Fruit fly (Drosophila melanogaster) whole organism, adult: ENCODE data around the gene CG2278.

Experiments used
- CG11617 ChIP-seq: fragments of 200-800 bp; sonication (Bioruptor generic); optimal IDR thresholded peaks from 2 replicates; lab custom pipeline; 2017; ENCODE audit warnings: mild to moderate bottlenecking, missing biosample characterization, missing genetic modification reagents, missing genetic modification characterization
- CG12768 ChIP-seq: fragments of 200-800 bp; sonication (Bioruptor generic); optimal IDR thresholded peaks from 2 replicates; lab custom pipeline; 2017; ENCODE audit warnings: missing biosample characterization, missing genetic modification characterization, mild to moderate bottlenecking, moderate library complexity, missing genetic modification reagents
- CG14711 ChIP-seq: fragments of 200-800 bp; sonication (Bioruptor generic); optimal IDR thresholded peaks from 2 replicates; lab custom pipeline; 2018; ENCODE audit warnings: missing biosample characterization, mild to moderate bottlenecking, missing genetic modification characterization, moderate library complexity
- CG1620 ChIP-seq: fragments of 200-800 bp; sonication (Bioruptor generic); optimal IDR thresholded peaks from 2 replicates; lab custom pipeline; 2016; ENCODE audit warnings: missing biosample characterization, missing genetic modification characterization
- CG33017 ChIP-seq: fragments of 200-800 bp; sonication (Bioruptor generic); optimal IDR thresholded peaks from 2 replicates; lab custom pipeline; 2018; ENCODE audit warnings: missing biosample characterization, mild to moderate bottlenecking, missing genetic modification characterization, moderate library complexity
- CG5204 ChIP-seq: fragments of 200-800 bp; sonication (Bioruptor generic); optimal IDR thresholded peaks from 2 replicates; lab custom pipeline; 2016; ENCODE audit warnings: missing biosample characterization, missing genetic modification characterization
- CG7045 ChIP-seq: fragments of 200-800 bp; sonication (Bioruptor generic); optimal IDR thresholded peaks from 2 replicates; lab custom pipeline; 2017; ENCODE audit warnings: missing biosample characterization, mild to moderate bottlenecking, missing genetic modification characterization
- CG7101 ChIP-seq: fragments of 200-800 bp; sonication (Bioruptor generic); optimal IDR thresholded peaks from 2 replicates; lab custom pipeline; 2018; ENCODE audit warnings: missing biosample characterization, mild to moderate bottlenecking, missing genetic modification characterization, moderate library complexity
- Clk ChIP-seq: fragments of 200-800 bp; sonication (Bioruptor generic); optimal IDR thresholded peaks from 2 replicates; lab custom pipeline; 2017; ENCODE audit warnings: missing biosample characterization, missing genetic modification characterization
- Crg-1 ChIP-seq: fragments of 200-800 bp; sonication (Bioruptor generic); optimal IDR thresholded peaks from 2 replicates; lab custom pipeline; 2016; ENCODE audit warnings: missing biosample characterization, missing genetic modification characterization
- Hr96 ChIP-seq: fragments of 200-800 bp; sonication (Bioruptor generic); optimal IDR thresholded peaks from 2 replicates; lab custom pipeline; 2016; ENCODE audit warnings: missing biosample characterization, missing genetic modification characterization
- Mnt ChIP-seq: fragments of 200-800 bp; sonication (Bioruptor generic); optimal IDR thresholded peaks from 2 replicates; lab custom pipeline; 2016; ENCODE audit warnings: missing biosample characterization, mild to moderate bottlenecking, missing genetic modification characterization
- bab1 ChIP-seq: fragments of 200-800 bp; sonication (Bioruptor generic); optimal IDR thresholded peaks from 3 replicates; lab custom pipeline; 2019; ENCODE audit warnings: missing biosample characterization, mild to moderate bottlenecking, missing genetic modification characterization, moderate library complexity
- cic ChIP-seq: fragments of 200-800 bp; sonication (Bioruptor generic); optimal IDR thresholded peaks from 2 replicates; lab custom pipeline; 2017; ENCODE audit warnings: missing biosample characterization, mild to moderate bottlenecking, missing genetic modification characterization, moderate library complexity
- cnc ChIP-seq, 2 experiments: fragments of >200 bp; optimal IDR thresholded peaks; 2 replicates each; lab custom pipeline; 2017
- kay ChIP-seq: fragments of 200-800 bp; sonication (Bioruptor generic); peaks from one replicate; lab custom pipeline; 2016; ENCODE audit warnings: missing biosample characterization, missing genetic modification characterization, borderline replicate concordance
- ovo ChIP-seq: fragments of 200-800 bp; sonication (Bioruptor generic); optimal IDR thresholded peaks from 2 replicates; lab custom pipeline; 2016; ENCODE audit warnings: missing biosample characterization, missing genetic modification characterization
- pad ChIP-seq: fragments of 200-800 bp; sonication (Bioruptor generic); optimal IDR thresholded peaks from 3 replicates; lab custom pipeline; 2017; ENCODE audit warnings: missing biosample characterization, missing genetic modification characterization, mild to moderate bottlenecking, moderate library complexity, missing genetic modification reagents
- tj ChIP-seq: fragments of 200-800 bp; sonication (Bioruptor generic); optimal IDR thresholded peaks from 3 replicates; lab custom pipeline; 2017; ENCODE audit warnings: missing biosample characterization, mild to moderate bottlenecking, missing genetic modification characterization, moderate library complexity
- toe ChIP-seq: fragments of 200-800 bp; sonication (Bioruptor generic); optimal IDR thresholded peaks from 2 replicates; lab custom pipeline; 2016; ENCODE audit warnings: missing biosample characterization, missing genetic modification characterization

The CG2278 gene

DNA sequence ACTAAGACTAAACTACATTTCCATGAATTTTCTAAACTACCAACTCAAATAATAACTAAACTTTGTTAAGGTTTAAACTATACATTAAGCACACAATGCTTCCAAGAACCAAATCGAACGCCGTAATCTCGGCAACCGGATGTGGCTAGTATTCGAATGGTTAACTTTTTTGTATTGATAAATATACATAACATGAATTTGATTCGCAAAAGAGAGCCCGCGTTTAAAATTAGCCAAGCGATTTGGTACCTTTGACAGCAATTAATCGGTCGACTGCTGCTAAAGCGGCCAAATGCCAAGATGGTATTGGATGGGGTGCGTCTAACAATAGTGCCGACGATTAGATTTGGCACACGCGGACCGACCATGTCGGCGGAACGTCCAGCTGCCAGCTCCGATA lies 22.4 kb downstream of the CG2278 start, which contains the start of gene CG15336:
Gene CG15336 (plus strand): TSS at position 301 of the 400 bp plus-strand sequence.
- no peak for TF ChIP-seq CG12768 (GFP tag; lab: Kevin White, UChicago)
- no peak for TF ChIP-seq CG5204 (GFP tag; lab: Kevin White, UChicago)
- no peak for TF ChIP-seq CG7045 (GFP tag; lab: Kevin White, UChicago)
- TF ChIP-seq cic (GFP tag; lab: Kevin White, UChicago), result no peak
- TF ChIP-seq CG33017 (tag; lab: Kevin White, UChicago), result no peak
- no peak for TF ChIP-seq tj (GFP tag; lab: Kevin White, UChicago)
- TF ChIP-seq Mnt (GFP tag; lab: Kevin White, UChicago), result no peak
- TF ChIP-seq Crg-1 (GFP tag; lab: Kevin White, UChicago), result no peak
- TF ChIP-seq CG7101 (tag; lab: Kevin White, UChicago), result no peak
- no peak for TF ChIP-seq kay (GFP tag; lab: Kevin White, UChicago)
- no peak for TF ChIP-seq pad (GFP tag; lab: Kevin White, UChicago)
- TF ChIP-seq ovo (GFP tag; lab: Kevin White, UChicago), result no peak
- no peak for TF ChIP-seq cnc (optimal IDR thresholded peaks at IDR 0.05; lab: Kevin White, UChicago)
- TF ChIP-seq CG11617 (GFP tag; lab: Kevin White, UChicago), result no peak
- no peak for TF ChIP-seq Hr96 (GFP tag; lab: Kevin White, UChicago)
- TF ChIP-seq bab1 (GFP tag; lab: Kevin White, UChicago), result no peak
- no peak for TF ChIP-seq CG1620
- TF ChIP-seq toe (GFP tag; lab: Kevin White, UChicago), result no peak
- TF ChIP-seq CG14711 (tag; lab: Kevin White, UChicago), result no peak
- TF ChIP-seq Clk, result no peak

DNA sequence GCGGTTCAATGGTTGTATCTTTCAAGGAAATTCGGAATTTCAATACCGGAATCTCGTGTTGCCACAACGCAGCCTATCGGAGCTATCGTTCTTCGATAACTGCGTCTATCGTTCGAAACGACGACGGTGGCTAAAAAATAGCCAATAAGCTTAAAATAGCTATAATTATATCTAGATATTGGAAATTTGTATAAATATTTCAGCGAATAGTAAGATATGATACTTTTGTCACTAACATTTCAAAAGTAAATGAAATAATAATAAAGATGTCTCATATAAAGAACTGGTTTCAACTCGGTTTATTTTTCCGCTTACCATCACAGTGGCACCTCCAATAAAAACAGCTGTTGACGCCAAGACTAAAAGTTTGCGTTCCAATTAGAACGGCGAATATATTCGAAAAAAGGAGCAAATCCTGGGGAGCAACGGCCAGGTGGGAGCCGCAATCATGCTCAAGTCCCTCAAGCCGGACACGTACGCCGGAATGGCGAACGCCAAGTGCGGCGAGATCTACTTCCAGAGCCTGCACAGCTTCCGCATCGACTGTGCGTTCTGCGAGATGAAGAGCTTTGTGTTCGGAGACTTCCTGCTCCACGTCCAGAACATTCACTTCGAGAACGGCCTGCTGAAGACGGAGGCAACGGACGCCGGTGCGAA lies 24.4 kb downstream of the CG2278 start, which contains the start of the genes alpha-PheRS and CG2129:
Gene alpha-PheRS (minus strand): TSS at position 102 of the 657 bp plus-strand sequence.
Gene CG2129 (plus strand): TSS at position 339 of the 657 bp plus-strand sequence.
- peak; percentile 57 for TF ChIP-seq CG11617 (GFP tag; lab: Kevin White, UChicago)
- TF ChIP-seq CG33017 (tag; lab: Kevin White, UChicago), result no peak
- peak; percentile 61 for TF ChIP-seq CG7101 (tag; lab: Kevin White, UChicago)
- TF ChIP-seq cnc (optimal IDR thresholded peaks at IDR 0.05; lab: Kevin White, UChicago), result no peak
- TF ChIP-seq bab1 (GFP tag; lab: Kevin White, UChicago), result peak; percentile 77
- TF ChIP-seq tj (GFP tag; lab: Kevin White, UChicago), result peak; percentile 43
- TF ChIP-seq pad (GFP tag; lab: Kevin White, UChicago), result peak; percentile 13
- TF ChIP-seq Mnt (GFP tag; lab: Kevin White, UChicago), result peak; percentile 73
- no peak for TF ChIP-seq CG5204 (GFP tag; lab: Kevin White, UChicago)
- peak; percentile 22 for TF ChIP-seq Crg-1 (GFP tag; lab: Kevin White, UChicago)
- peak; percentile 66 for TF ChIP-seq CG14711 (tag; lab: Kevin White, UChicago)
- peak; percentile 44 for TF ChIP-seq CG1620
- TF ChIP-seq CG12768 (GFP tag; lab: Kevin White, UChicago), result no peak

DNA sequence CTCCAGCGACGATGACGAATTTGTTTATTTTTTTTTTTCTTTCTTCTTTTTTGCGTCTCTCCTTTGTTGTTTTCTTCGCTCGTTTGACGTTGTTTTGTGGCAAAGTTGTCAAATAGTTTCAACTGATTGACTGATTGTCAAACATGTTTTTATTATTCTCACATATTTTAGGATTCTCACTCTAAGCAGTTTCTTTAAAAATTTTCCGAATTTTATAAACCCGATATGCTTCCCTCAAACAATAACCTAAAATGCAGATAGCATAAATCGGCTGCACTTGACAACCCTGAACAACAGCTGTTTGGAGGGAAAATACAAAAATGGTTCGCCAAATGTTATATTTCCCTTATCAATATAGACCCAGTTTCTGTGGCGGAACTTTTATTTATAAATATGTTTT lies 26.5 kb downstream of the CG2278 start, which contains the start of gene CG17982:
Gene CG17982 (minus strand): TSS at position 299 of the 400 bp plus-strand sequence.
- TF ChIP-seq CG14711 (tag; lab: Kevin White, UChicago), result peak; percentile 100
- no peak for TF ChIP-seq kay (GFP tag; lab: Kevin White, UChicago)
- TF ChIP-seq Hr96 (GFP tag; lab: Kevin White, UChicago), result no peak
- peak; percentile 78 for TF ChIP-seq CG7045 (GFP tag; lab: Kevin White, UChicago)
- peak; percentile 81 for TF ChIP-seq tj (GFP tag; lab: Kevin White, UChicago)
- TF ChIP-seq Crg-1 (GFP tag; lab: Kevin White, UChicago), result peak; percentile 85
- TF ChIP-seq CG12768 (GFP tag; lab: Kevin White, UChicago), result peak; percentile 83
- peak; percentile 90 for TF ChIP-seq Mnt (GFP tag; lab: Kevin White, UChicago)
- peak; percentile 42 for TF ChIP-seq cic (GFP tag; lab: Kevin White, UChicago)
- peak; percentile 87 for TF ChIP-seq toe (GFP tag; lab: Kevin White, UChicago)
- TF ChIP-seq Clk, result peak; percentile 30
- peak; percentile 94 for TF ChIP-seq CG11617 (GFP tag; lab: Kevin White, UChicago)
- peak; percentile 95 for TF ChIP-seq CG7101 (tag; lab: Kevin White, UChicago)
- peak; percentile 99 for TF ChIP-seq bab1 (GFP tag; lab: Kevin White, UChicago)
- TF ChIP-seq ovo (GFP tag; lab: Kevin White, UChicago), result peak; percentile 67
- TF ChIP-seq CG5204 (GFP tag; lab: Kevin White, UChicago), result peak; percentile 82
- TF ChIP-seq CG1620, result peak; percentile 93
- peak; percentile 80 for TF ChIP-seq pad (GFP tag; lab: Kevin White, UChicago)
- TF ChIP-seq cnc (optimal IDR thresholded peaks at IDR 0.05; lab: Kevin White, UChicago), result no peak
- peak; percentile 83 for TF ChIP-seq CG33017 (tag; lab: Kevin White, UChicago)

DNA sequence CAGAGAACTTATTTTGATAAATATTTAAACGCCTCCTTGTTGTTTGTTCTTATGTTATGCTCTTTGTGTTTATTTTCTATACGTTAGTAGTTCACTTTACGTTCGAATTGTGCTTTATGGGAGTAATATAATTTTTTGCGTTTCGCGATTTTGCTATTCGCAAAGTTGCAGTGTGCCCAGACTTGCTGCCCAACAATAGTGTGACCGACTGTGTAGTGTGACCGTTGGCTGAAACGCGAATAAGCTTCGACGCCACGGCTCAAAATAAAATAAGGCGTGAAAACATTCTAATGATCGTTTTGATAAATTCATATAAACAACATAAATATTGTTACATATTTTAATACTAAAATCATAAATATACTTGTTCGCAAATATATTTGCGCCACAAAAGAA lies 28.0 kb downstream of the CG2278 start, which contains the start of gene Smox:
Gene Smox (minus strand): TSS at position 213 of the 396 bp plus-strand sequence.
- TF ChIP-seq CG14711 (tag; lab: Kevin White, UChicago) (peak; percentile 22), Clk (no peak), CG33017 (tag; lab: Kevin White, UChicago) (peak; percentile 18), cic (GFP tag; lab: Kevin White, UChicago) (no peak)

DNA sequence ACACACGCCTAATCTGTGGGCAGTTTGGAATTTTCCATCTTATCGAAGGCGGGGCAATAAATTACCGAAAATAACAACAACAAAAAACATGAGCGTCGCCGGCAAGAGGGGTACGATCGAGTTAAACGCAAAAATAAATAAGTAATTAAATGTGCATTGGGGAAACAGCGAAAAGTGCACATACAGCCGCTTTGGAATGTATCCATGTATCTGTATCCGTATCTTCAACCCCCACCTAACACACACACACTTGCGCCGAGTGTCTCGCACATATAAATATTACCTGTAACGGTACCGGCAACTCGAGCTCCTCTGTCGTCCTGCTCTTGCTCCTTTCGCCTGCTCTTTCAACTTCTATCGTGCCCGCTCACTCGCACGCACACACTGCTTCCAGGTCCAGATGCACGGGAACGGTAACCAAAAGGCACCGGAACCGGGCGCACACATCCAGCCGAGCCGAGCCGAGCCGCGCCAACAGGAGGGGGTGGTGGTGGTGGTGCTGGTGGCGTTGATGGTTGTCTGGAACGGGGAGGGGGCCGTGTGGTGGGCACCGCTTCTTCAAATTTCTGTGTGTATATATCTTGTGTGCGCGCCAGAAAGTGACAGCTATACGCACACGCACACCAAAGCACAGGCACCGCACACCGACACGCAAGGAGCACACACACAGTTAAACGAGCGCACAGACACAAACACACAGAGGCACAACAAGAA lies 28.6 kb downstream of the CG2278 start:
- TF ChIP-seq cic (GFP tag; lab: Kevin White, UChicago) (peak; percentile 43), ovo (GFP tag; lab: Kevin White, UChicago) (peak; percentile 97), CG1620 (no peak), Crg-1 (GFP tag; lab: Kevin White, UChicago) (peak; percentile 8), tj (GFP tag; lab: Kevin White, UChicago) (peak; percentile 84), kay (GFP tag; lab: Kevin White, UChicago) (no peak), CG11617 (GFP tag; lab: Kevin White, UChicago) (peak; percentile 57), CG7045 (GFP tag; lab: Kevin White, UChicago) (no peak), CG7101 (tag; lab: Kevin White, UChicago) (peak; percentile 16), CG14711 (tag; lab: Kevin White, UChicago) (no peak), pad (GFP tag; lab: Kevin White, UChicago) (peak; percentile 98), CG33017 (tag; lab: Kevin White, UChicago) (no peak), Hr96 (GFP tag; lab: Kevin White, UChicago) (no peak), bab1 (GFP tag; lab: Kevin White, UChicago) (no peak), toe (GFP tag; lab: Kevin White, UChicago) (no peak), Clk (no peak), CG5204 (GFP tag; lab: Kevin White, UChicago) (no peak), cnc (optimal IDR thresholded peaks at IDR 0.05; lab: Kevin White, UChicago) (no peak), CG12768 (GFP tag; lab: Kevin White, UChicago) (peak; percentile 38), Mnt (GFP tag; lab: Kevin White, UChicago) (peak; percentile 44)
